Worm (Caenorhabditis elegans) whole organism, young adult: Measurements from ENCODE around the gene B0524.5.

ENCODE experiments used
- B0035.1 ChIP-seq: sonication (generic microtip); optimal IDR thresholded peaks from 2 replicates; lab custom pipeline; 2016; ENCODE audit warnings: missing genetic modification characterization, mild to moderate bottlenecking, missing compliant biosample characterization, missing genotype, missing genetic modification reagents
- B0336.3 ChIP-seq: fragments of 200-800 bp; sonication (Bioruptor generic); IDR thresholded peaks from 2 replicates; pipeline ENCODE4 v1.3.6; 2022; ENCODE audit warnings: missing genetic modification characterization, missing compliant biosample characterization
- C17E4.6 ChIP-seq: fragments of 200-800 bp; sonication (Bioruptor generic); IDR thresholded peaks from 2 replicates; pipeline ENCODE4 v1.3.6; 2022; ENCODE audit warnings: missing genetic modification reagents, missing genetic modification characterization, missing compliant biosample characterization
- F22D6.2 ChIP-seq: sonication (generic microtip); optimal IDR thresholded peaks from 2 replicates; lab custom pipeline; 2016; ENCODE audit warnings: mild to moderate bottlenecking, missing genetic modification characterization, missing compliant biosample characterization
- F23B12.7 ChIP-seq: sonication (generic microtip); optimal IDR thresholded peaks from 2 replicates; lab custom pipeline; 2017; ENCODE audit warnings: missing genetic modification characterization, mild to moderate bottlenecking, missing compliant biosample characterization, antibody characterized with exemption, moderate library complexity; ENCODE audit not compliant: insufficient read depth
- F33H1.4 ChIP-seq: fragments of 200-800 bp; sonication (Bioruptor generic); IDR thresholded peaks from 2 replicates; pipeline ENCODE4 v1.3.6; 2022; ENCODE audit warnings: missing genetic modification reagents, missing genetic modification characterization, missing compliant biosample characterization
- F39B2.1 ChIP-seq: fragments of 200-800 bp; sonication (Bioruptor generic); IDR thresholded peaks from 2 replicates; pipeline ENCODE4 v1.3.6; 2022; ENCODE audit warnings: missing genetic modification reagents, missing genetic modification characterization, missing compliant biosample characterization
- K11D2.4 ChIP-seq: fragments of 200-800 bp; sonication (Bioruptor generic); IDR thresholded peaks from 2 replicates; pipeline ENCODE4 v1.3.6; 2022; ENCODE audit warnings: missing genetic modification reagents, missing genetic modification characterization, missing compliant biosample characterization
- Y53G8AR.9 ChIP-seq: fragments of 200-800 bp; sonication (Bioruptor generic); conservative IDR thresholded peaks from 2 replicates; pipeline ENCODE4 v1.3.6; 2022; ENCODE audit warnings: missing genetic modification reagents, missing genetic modification characterization, missing compliant biosample characterization
- Y56A3A.18 ChIP-seq: fragments of 200-800 bp; sonication (Bioruptor generic); IDR thresholded peaks from 2 replicates; pipeline ENCODE4 v1.3.6; 2022; ENCODE audit warnings: missing genetic modification reagents, missing genetic modification characterization, missing compliant biosample characterization
- Y67H2A.10 ChIP-seq: fragments of 200-800 bp; sonication (Bioruptor generic); conservative IDR thresholded peaks from 2 replicates; pipeline ENCODE4 v1.3.6; 2022; ENCODE audit warnings: missing genetic modification reagents, missing genetic modification characterization, missing compliant biosample characterization
- Y79H2A.3 ChIP-seq: fragments of 200-800 bp; sonication (Bioruptor generic); conservative IDR thresholded peaks from 2 replicates; pipeline ENCODE4 v1.3.6; 2022; ENCODE audit warnings: missing genetic modification reagents, missing genetic modification characterization, missing compliant biosample characterization
- Y95B8A.8 ChIP-seq: fragments of 200-800 bp; sonication (Bioruptor generic); IDR thresholded peaks from 2 replicates; pipeline ENCODE4 v1.3.6; 2022; ENCODE audit warnings: missing genetic modification reagents, missing genetic modification characterization, missing compliant biosample characterization
- ama-1 ChIP-seq, 3 experiments: fragments of 150-350 bp in 1 of 3; sonication (generic microtip) in 2 of 3; optimal IDR thresholded peaks; 2 replicates each; lab custom pipeline; 2014 to 2018; ENCODE audit warnings: missing biosample characterization in 2 of 3, missing genetic modification characterization in 2 of 3, missing genetic modification reagents in 2 of 3
- bed-1 ChIP-seq: fragments of 200-800 bp; sonication (Bioruptor generic); IDR thresholded peaks from 2 replicates; pipeline ENCODE4 v1.3.6; 2022; ENCODE audit warnings: missing genetic modification reagents, missing genetic modification characterization, missing compliant biosample characterization
- ccch-3 ChIP-seq: fragments of 200-800 bp; sonication (Bioruptor generic); optimal IDR thresholded peaks from 2 replicates; lab custom pipeline; 2018; ENCODE audit warnings: mild to moderate bottlenecking, missing genetic modification characterization, missing compliant biosample characterization
- chd-7 ChIP-seq: sonication (generic microtip); optimal IDR thresholded peaks from 2 replicates; lab custom pipeline; 2016; ENCODE audit warnings: mild to moderate bottlenecking, missing genetic modification characterization, moderate library complexity, missing compliant biosample characterization
- die-1 ChIP-seq: sonication (generic microtip); optimal IDR thresholded peaks from 2 replicates; lab custom pipeline; 2016; ENCODE audit warnings: missing genotype, mild to moderate bottlenecking, missing genetic modification characterization, missing compliant biosample characterization
- egl-44 ChIP-seq: fragments of 200-800 bp; sonication (Bioruptor generic); IDR thresholded peaks from 2 replicates; pipeline ENCODE4 v1.3.6; 2022; ENCODE audit warnings: missing genetic modification reagents, missing genetic modification characterization, missing compliant biosample characterization
- lag-1 ChIP-seq: fragments of 200-800 bp; sonication (Bioruptor generic); IDR thresholded peaks from 2 replicates; pipeline ENCODE4 v1.3.6; 2022; ENCODE audit warnings: missing genetic modification reagents, missing genetic modification characterization, missing compliant biosample characterization
- let-526 ChIP-seq: fragments of 200-800 bp; sonication (Bioruptor generic); IDR thresholded peaks from 2 replicates; pipeline ENCODE4 v1.3.6; 2022; ENCODE audit warnings: missing genetic modification reagents, missing genetic modification characterization, missing compliant biosample characterization
- let-607 ChIP-seq, 2 experiments: fragments of 200-800 bp in 1 of 2; sonication (Bioruptor generic) in 1 of 2; sonication (generic microtip) in 1 of 2; optimal IDR thresholded peaks; 2 replicates each; lab custom pipeline; 2016 to 2018; ENCODE audit warnings: mild to moderate bottlenecking in 2 of 2, missing compliant biosample characterization in 2 of 2, missing genetic modification characterization in 2 of 2, moderate library complexity in 2 of 2, missing genotype in 1 of 2
- lin-40 ChIP-seq: sonication (generic microtip); optimal IDR thresholded peaks from 2 replicates; lab custom pipeline; 2016; ENCODE audit warnings: missing genetic modification characterization, mild to moderate bottlenecking, missing compliant biosample characterization, missing genotype, missing genetic modification reagents
- mes-4 ChIP-seq: sonication (generic microtip); optimal IDR thresholded peaks from 2 replicates; lab custom pipeline; 2016; ENCODE audit warnings: missing genotype, missing genetic modification characterization, missing compliant biosample characterization
- mxl-1 ChIP-seq: sonication (generic microtip); optimal IDR thresholded peaks from 2 replicates; lab custom pipeline; 2016; ENCODE audit warnings: missing genetic modification characterization, missing compliant biosample characterization
- nfya-1 ChIP-seq: sonication (generic microtip); optimal IDR thresholded peaks from 2 replicates; lab custom pipeline; 2017; ENCODE audit warnings: antibody characterized with exemption, missing compliant biosample characterization, missing genetic modification characterization, borderline replicate concordance; ENCODE audit not compliant: insufficient read depth
- nfya-2 ChIP-seq: fragments of 200-800 bp; sonication (Bioruptor generic); IDR thresholded peaks from 2 replicates; pipeline ENCODE4 v1.3.6; 2022; ENCODE audit warnings: missing genetic modification reagents, missing genetic modification characterization, missing compliant biosample characterization
- nhr-27 ChIP-seq: fragments of 200-800 bp; sonication (Bioruptor generic); optimal IDR thresholded peaks from 2 replicates; lab custom pipeline; 2018; ENCODE audit warnings: mild to moderate bottlenecking, missing genetic modification characterization, moderate library complexity, missing compliant biosample characterization
- pbrm-1 ChIP-seq: fragments of 200-800 bp; sonication (Bioruptor generic); IDR thresholded peaks from 2 replicates; pipeline ENCODE4 v1.3.6; 2022; ENCODE audit warnings: missing genetic modification reagents, missing genetic modification characterization, missing compliant biosample characterization
- rpc-1 ChIP-seq, 2 experiments: fragments of 150-350 bp in 1 of 2; sonication (generic microtip) in 1 of 2; optimal IDR thresholded peaks; 2 replicates each; lab custom pipeline; 2014 to 2018; ENCODE audit warnings: missing biosample characterization in 1 of 2, missing genetic modification characterization in 1 of 2, missing genetic modification reagents in 1 of 2, missing genotype in 1 of 2
- tbp1 ChIP-seq: fragments of 200-800 bp; sonication (Bioruptor generic); optimal IDR thresholded peaks from 2 replicates; lab custom pipeline; 2018; ENCODE audit warnings: mild to moderate bottlenecking, missing genetic modification characterization, missing compliant biosample characterization
- tlf-1 ChIP-seq: fragments of 200-800 bp; sonication (Bioruptor generic); optimal IDR thresholded peaks from 2 replicates; lab custom pipeline; 2018; ENCODE audit warnings: mild to moderate bottlenecking, missing genetic modification characterization, missing compliant biosample characterization
- unc-130 ChIP-seq: sonication (generic microtip); optimal IDR thresholded peaks from 2 replicates; lab custom pipeline; 2016; ENCODE audit warnings: missing genetic modification reagents, missing genetic modification characterization, missing compliant biosample characterization
- zfh-2 ChIP-seq: fragments of 200-800 bp; sonication (Bioruptor generic); conservative IDR thresholded peaks from 2 replicates; pipeline ENCODE4 v1.3.6; 2022; ENCODE audit warnings: missing genetic modification reagents, missing genetic modification characterization, missing compliant biosample characterization

Gene B0524.5

ce11 chrIII:1859532-1859931, 34.2 kb downstream of the B0524.5 start, which contains the start of gene ddp-1 (continued):
- no peak for TF ChIP-seq ccch-3 (GFP tag; lab: Kevin White, UChicago)
- TF ChIP-seq zfh-2 = peak; percentile 62
- TF ChIP-seq mes-4 (tag; lab: Kevin White, UChicago) = peak; percentile 5
- 0 out of 2 replicates have a peak, but pooled peaks have one; percentile 63 for TF ChIP-seq lag-1 (GFP tag; lab: Robert Waterston, UW)

- TF ChIP-seq F33H1.4 (GFP tag; lab: Robert Waterston, UW) (no peak), zfh-2 (no peak), F23B12.7 (no peak), Y53G8AR.9 (GFP tag; lab: Robert Waterston, UW) (no peak), B0035.1 (tag; lab: Kevin White, UChicago) (no peak), Y56A3A.18 (no peak), B0336.3 (GFP tag; lab: Robert Waterston, UW) (no peak), let-607 (tag; optimal IDR thresholded peaks at IDR 0.05; lab: Kevin White, UChicago) (no peak)
Observed at ce11 chrIII:1856679-1857078, 37.0 kb downstream of the B0524.5 start.

- TF ChIP-seq K11D2.4 (GFP tag; lab: Robert Waterston, UW) (no peak), Y67H2A.10 (no peak), bed-1 (GFP tag; lab: Robert Waterston, UW) (no peak), egl-44 (GFP tag; lab: Robert Waterston, UW) (no peak), die-1 (tag; lab: Kevin White, UChicago) (no peak), Y79H2A.3 (no peak), let-526 (GFP tag; lab: Robert Waterston, UW) (no peak), lin-40 (no peak), tbp1 (no peak)
Observed at ce11 chrIII:1856175-1856574, 37.5 kb downstream of the B0524.5 start.

ce11 chrIII:1855092-1855491, 38.6 kb downstream of the B0524.5 start, which contains the start of gene hlh-33:
TSS of gene hlh-33 (plus strand) at chrIII:1855392.
- TF ChIP-seq ama-1 (optimal IDR thresholded peaks at IDR 0.05; lab: Kevin White, UChicago) (no peak), ama-1 (GFP tag; optimal IDR thresholded peaks at IDR 0.05; lab: Kevin White, UChicago) (no peak), unc-130 (GFP tag; lab: Kevin White, UChicago) (no peak), tlf-1 (no peak), chd-7 (tag; lab: Kevin White, UChicago) (no peak), pbrm-1 (GFP tag; lab: Robert Waterston, UW) (no peak), Y95B8A.8 (GFP tag; lab: Robert Waterston, UW) (no peak), F22D6.2 (tag; lab: Kevin White, UChicago) (no peak), nfya-1 (tag; lab: Kevin White, UChicago) (no peak), mxl-1 (tag; lab: Kevin White, UChicago) (no peak), rpc-1 (optimal IDR thresholded peaks at IDR 0.05; lab: Kevin White, UChicago) (no peak), rpc-1 (tag; optimal IDR thresholded peaks at IDR 0.05; lab: Kevin White, UChicago) (no peak), ccch-3 (GFP tag; lab: Kevin White, UChicago) (no peak), nfya-2 (GFP tag; lab: Robert Waterston, UW) (no peak), C17E4.6 (GFP tag; lab: Robert Waterston, UW) (no peak), nhr-27 (tag; lab: Kevin White, UChicago) (no peak), F39B2.1 (no peak)
